Fruit fly (Drosophila melanogaster) whole organism, wandering third instar larva: Measurements from ENCODE around the gene SP1029.

Experiments used
- Abd-B ChIP-seq: fragments of >200 bp; optimal IDR thresholded peaks from 2 replicates; lab custom pipeline; 2017; ENCODE audit warnings: missing biosample characterization, missing genetic modification characterization
- CG32264 ChIP-seq: fragments of 200-800 bp; sonication (Bioruptor generic); optimal IDR thresholded peaks from 2 replicates; lab custom pipeline; 2016; ENCODE audit warnings: missing biosample characterization, missing genetic modification characterization
- CG9705 ChIP-seq: fragments of 200-800 bp; sonication (Bioruptor generic); optimal IDR thresholded peaks from 2 replicates; lab custom pipeline; 2018; ENCODE audit warnings: missing biosample characterization, mild to moderate bottlenecking, missing genetic modification characterization
- CrebA ChIP-seq: fragments of 200-800 bp; sonication (Bioruptor generic); optimal IDR thresholded peaks from 2 replicates; lab custom pipeline; 2016; ENCODE audit warnings: missing biosample characterization, mild to moderate bottlenecking, missing genetic modification characterization, borderline replicate concordance
- Dfd ChIP-seq: fragments of >200 bp; optimal IDR thresholded peaks from 2 replicates; lab custom pipeline; 2017; ENCODE audit warnings: missing biosample characterization, missing genetic modification characterization
- Dif ChIP-seq: fragments of 200-275, 200-300 bp; sonication (Bioruptor generic); optimal IDR thresholded peaks from 2 replicates; lab custom pipeline; 2018; ENCODE audit warnings: missing biosample characterization, missing genetic modification characterization; ENCODE audit not compliant: partially characterized antibody
- GATAd ChIP-seq: sonication (Bioruptor generic); optimal IDR thresholded peaks from 2 replicates; lab custom pipeline; 2016; ENCODE audit warnings: missing biosample characterization, missing genetic modification characterization
- HLH106 ChIP-seq: fragments of 200-800 bp; optimal IDR thresholded peaks from 3 replicates; lab custom pipeline; 2019; ENCODE audit warnings: missing biosample characterization, mild to moderate bottlenecking, missing genetic modification characterization, moderate library complexity
- Hnf4 ChIP-seq: fragments of 200-800 bp; sonication (Bioruptor generic); optimal IDR thresholded peaks from 2 replicates; lab custom pipeline; 2016; ENCODE audit warnings: missing biosample characterization, mild to moderate bottlenecking, missing genetic modification characterization
- Hr78 ChIP-seq: fragments of >200 bp; optimal IDR thresholded peaks from 2 replicates; lab custom pipeline; 2017; ENCODE audit warnings: missing biosample characterization, missing genetic modification characterization
- Hr83 ChIP-seq: fragments of 200-300 bp; sonication (Bioruptor generic); optimal IDR thresholded peaks from 2 replicates; lab custom pipeline; 2016; ENCODE audit warnings: missing biosample characterization, mild to moderate bottlenecking, missing genetic modification characterization, moderate library complexity; ENCODE audit not compliant: poor library complexity, severe bottlenecking
- Jra ChIP-seq: sonication (Bioruptor generic); optimal IDR thresholded peaks from 2 replicates; lab custom pipeline; 2016; ENCODE audit warnings: missing biosample characterization, missing genetic modification characterization
- Mio ChIP-seq: sonication (Bioruptor generic); optimal IDR thresholded peaks from 2 replicates; lab custom pipeline; 2016; ENCODE audit warnings: missing biosample characterization, missing genetic modification characterization
- Myc ChIP-seq: fragments of >200 bp; optimal IDR thresholded peaks from 2 replicates; lab custom pipeline; 2017
- N ChIP-seq: fragments of >200 bp; optimal IDR thresholded peaks from 2 replicates; lab custom pipeline; 2018; ENCODE audit warnings: missing biosample characterization, missing external identifiers, missing genetic modification characterization
- OdsH ChIP-seq: fragments of 200-800 bp; sonication (Bioruptor generic); optimal IDR thresholded peaks from 2 replicates; lab custom pipeline; 2016; ENCODE audit warnings: missing biosample characterization, mild to moderate bottlenecking, missing genetic modification characterization
- Rel ChIP-seq, 2 experiments: fragments of 200-800 bp; sonication (Bioruptor generic) in 1 of 2; optimal IDR thresholded peaks; 2 replicates in 1 of 2; 3 replicates in 1 of 2; lab custom pipeline; 2016 to 2019; ENCODE audit warnings: mild to moderate bottlenecking in 2 of 2, missing biosample characterization in 2 of 2, missing genetic modification characterization in 2 of 2, moderate library complexity in 1 of 2
- Sp1 ChIP-seq: fragments of 200-800 bp; sonication (Bioruptor generic); optimal IDR thresholded peaks from 3 replicates; lab custom pipeline; 2019; ENCODE audit warnings: missing biosample characterization, mild to moderate bottlenecking, missing genetic modification characterization, moderate library complexity
- Vsx2 ChIP-seq: fragments of 200-300, 225-300 bp; sonication (Bioruptor generic); optimal IDR thresholded peaks from 2 replicates; lab custom pipeline; 2018; ENCODE audit warnings: missing biosample characterization, missing genetic modification characterization; ENCODE audit not compliant: partially characterized antibody
- br ChIP-seq: fragments of 200-800 bp; sonication (Bioruptor generic); optimal IDR thresholded peaks from 2 replicates; lab custom pipeline; 2016; ENCODE audit warnings: missing biosample characterization, missing genetic modification characterization
- brk ChIP-seq: fragments of 200-800 bp; sonication (Bioruptor generic); optimal IDR thresholded peaks from 2 replicates; lab custom pipeline; 2016; ENCODE audit warnings: missing biosample characterization, mild to moderate bottlenecking, missing genetic modification characterization
- dl ChIP-seq, 2 experiments: fragments of 175-275, 200-275 bp in 1 of 2; fragments of 200-275 bp in 1 of 2; sonication (Bioruptor generic); optimal IDR thresholded peaks; lab custom pipeline; 2018; ENCODE audit warnings: mild to moderate bottlenecking in 2 of 2, missing biosample characterization in 2 of 2, missing genetic modification characterization in 2 of 2, moderate library complexity in 2 of 2; ENCODE audit not compliant: partially characterized antibody in 2 of 2, insufficient read depth in 1 of 2
- dmrt93B ChIP-seq: fragments of 200-800 bp; sonication (Bioruptor generic); optimal IDR thresholded peaks from 2 replicates; lab custom pipeline; 2018; ENCODE audit warnings: missing biosample characterization, mild to moderate bottlenecking, missing genetic modification characterization
- dsf ChIP-seq: sonication (Bioruptor generic); optimal IDR thresholded peaks from 2 replicates; lab custom pipeline; 2016; ENCODE audit warnings: missing biosample characterization, missing genetic modification characterization, borderline replicate concordance
- ey ChIP-seq: fragments of 200-800 bp; sonication (Bioruptor generic); optimal IDR thresholded peaks from 2 replicates; lab custom pipeline; 2016; ENCODE audit warnings: missing biosample characterization, missing genetic modification characterization
- fru ChIP-seq: fragments of 200-800 bp; sonication (Bioruptor generic); optimal IDR thresholded peaks from 3 replicates; lab custom pipeline; 2016; ENCODE audit warnings: missing biosample characterization, mild to moderate bottlenecking, missing genetic modification characterization
- h ChIP-seq: fragments of 200-800 bp; sonication (Bioruptor generic); optimal IDR thresholded peaks from 3 replicates; lab custom pipeline; 2016; ENCODE audit warnings: missing biosample characterization, mild to moderate bottlenecking, missing genetic modification characterization
- jim ChIP-seq: fragments of 175-275, 200-325 bp; sonication (Bioruptor generic); optimal IDR thresholded peaks from 2 replicates; lab custom pipeline; 2016; ENCODE audit warnings: missing biosample characterization, mild to moderate bottlenecking, missing genetic modification characterization
- lola ChIP-seq: fragments of >200 bp; optimal IDR thresholded peaks from 2 replicates; lab custom pipeline; 2017; ENCODE audit warnings: missing biosample characterization, missing genetic modification characterization
- pan ChIP-seq: fragments of >200 bp; optimal IDR thresholded peaks from 2 replicates; lab custom pipeline; 2017
- psq ChIP-seq: fragments of 200-800 bp; sonication (Bioruptor generic); optimal IDR thresholded peaks from 3 replicates; lab custom pipeline; 2017; ENCODE audit warnings: missing biosample characterization, mild to moderate bottlenecking, missing genetic modification characterization, moderate library complexity
- rgr ChIP-seq: fragments of 200-800 bp; sonication (Bioruptor generic); optimal IDR thresholded peaks from 3 replicates; lab custom pipeline; 2016; ENCODE audit warnings: missing biosample characterization, mild to moderate bottlenecking, missing genetic modification characterization
- sage ChIP-seq: fragments of 200-800 bp; sonication (Bioruptor generic); optimal IDR thresholded peaks from 2 replicates; lab custom pipeline; 2016; ENCODE audit warnings: missing biosample characterization, mild to moderate bottlenecking, missing genetic modification characterization
- sv ChIP-seq: fragments of 200-800 bp; sonication (Bioruptor generic); optimal IDR thresholded peaks from 3 replicates; lab custom pipeline; 2016; ENCODE audit warnings: missing biosample characterization, missing genetic modification characterization
- tai ChIP-seq: sonication (Bioruptor generic); optimal IDR thresholded peaks from 2 replicates; lab custom pipeline; 2016; ENCODE audit warnings: missing biosample characterization, missing genetic modification characterization
- usp ChIP-seq: fragments of >200 bp; optimal IDR thresholded peaks from 2 replicates; lab custom pipeline; 2017; ENCODE audit warnings: missing biosample characterization, missing genetic modification characterization
- woc ChIP-seq: sonication (Bioruptor generic); optimal IDR thresholded peaks from 2 replicates; lab custom pipeline; 2016; ENCODE audit warnings: missing biosample characterization, mild to moderate bottlenecking, missing genetic modification characterization

SP1029 gene

DNA sequence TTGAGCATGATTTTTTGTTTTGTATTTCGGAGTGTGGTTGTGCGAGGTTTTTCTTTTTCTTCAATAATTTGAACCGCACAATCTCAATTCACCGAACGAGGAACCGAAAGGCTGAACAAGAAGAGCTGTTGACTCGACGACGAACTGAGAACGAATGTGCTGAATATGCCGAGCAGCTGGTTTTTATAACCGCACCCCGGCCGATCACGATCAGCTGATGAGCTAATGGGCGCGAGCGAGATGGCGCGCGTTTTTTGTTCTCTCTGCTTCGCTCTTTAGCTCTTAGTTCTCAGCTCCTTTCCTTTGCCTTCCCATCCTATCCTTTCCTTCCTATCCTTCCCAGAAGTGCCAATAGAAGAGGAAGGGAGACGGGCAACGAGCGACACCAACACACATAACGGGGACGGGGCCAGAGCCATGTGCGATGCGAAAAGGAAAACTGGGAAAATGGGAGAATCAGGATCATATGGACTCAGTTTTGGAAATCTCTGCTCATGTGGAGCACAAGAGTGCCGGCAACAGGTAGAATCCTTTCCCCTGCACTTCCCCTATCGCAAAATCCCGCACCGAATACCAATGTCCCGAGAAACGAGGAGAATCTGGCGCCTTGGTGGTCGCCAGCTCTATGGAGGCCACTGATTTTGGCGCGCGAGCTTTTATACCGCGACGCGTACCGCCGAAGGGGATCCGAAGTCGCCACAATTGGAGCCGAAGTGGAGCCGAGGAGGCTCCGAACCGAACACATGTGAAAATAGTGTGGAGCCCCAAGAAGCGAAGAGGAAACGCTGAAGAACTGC, 5.1 kb upstream of the SP1029 start, which contains the start of gene stg:
stg (minus strand) TSS at position 635 of the 797 bp plus-strand sequence.
- TF ChIP-seq psq (GFP tag; lab: Kevin White, UChicago) (peak; percentile 83), Vsx2 (GFP tag; lab: Kevin White, UChicago) (peak; percentile 41), dmrt93B (GFP tag; lab: Kevin White, UChicago) (no peak), Dif (GFP tag; lab: Kevin White, UChicago) (peak; percentile 39), Abd-B (no peak)
- TF ChIP-seq, all 38 proteins: peak for 3

DNA sequence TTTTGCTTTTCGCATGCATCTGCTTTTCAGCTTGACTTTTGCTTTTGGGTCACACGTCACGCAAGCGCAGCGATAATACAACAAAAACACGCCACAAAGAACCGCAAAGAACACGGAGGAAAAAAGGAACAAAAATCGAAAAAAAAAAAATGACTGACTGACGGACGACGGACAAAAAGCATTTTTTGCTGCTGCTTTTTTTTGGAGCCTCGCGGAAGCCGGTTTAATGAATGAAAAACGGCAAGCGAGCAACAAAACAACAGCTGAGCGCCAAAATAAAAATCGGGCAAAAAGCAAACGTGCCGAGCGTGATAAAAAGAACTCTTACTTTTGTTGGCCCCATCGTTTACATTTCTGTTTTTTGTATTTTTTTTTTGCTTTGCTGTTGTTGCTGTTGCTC, 4.1 kb upstream of the SP1029 start:
- TF ChIP-seq Mio (GFP tag; lab: Kevin White, UChicago) (no peak), br (GFP tag; lab: Kevin White, UChicago) (no peak), usp (GFP tag; lab: Kevin White, UChicago) (no peak), GATAd (GFP tag; lab: Kevin White, UChicago) (no peak), Dfd (GFP tag; lab: Kevin White, UChicago) (no peak), Myc (lab: Kevin White, UChicago) (no peak), Hr78 (GFP tag; lab: Kevin White, UChicago) (no peak), dl (GFP tag; optimal IDR thresholded peaks at IDR 0.05; lab: Kevin White, UChicago; ENCODE audit: insufficient read depth in 1 of 2, partially characterized antibody in 2 of 2) (no peak), Dif (GFP tag; lab: Kevin White, UChicago) (no peak), ey (GFP tag; lab: Kevin White, UChicago) (no peak), Abd-B (no peak), woc (GFP tag; lab: Kevin White, UChicago) (peak; percentile 17), CG9705 (GFP tag; lab: Kevin White, UChicago) (peak; percentile 23), lola (GFP tag; lab: Kevin White, UChicago) (no peak), dmrt93B (GFP tag; lab: Kevin White, UChicago) (no peak), OdsH (no peak), Hnf4 (GFP tag; lab: Kevin White, UChicago) (no peak), sage (peak; percentile 51), Sp1 (GFP tag; lab: Kevin White, UChicago) (peak; percentile 76), brk (no peak), psq (GFP tag; lab: Kevin White, UChicago) (peak; percentile 63), Vsx2 (GFP tag; lab: Kevin White, UChicago) (no peak), jim (GFP tag; lab: Kevin White, UChicago) (peak; percentile 14), fru (no peak), Rel (GFP tag; optimal IDR thresholded peaks at IDR 0.05; lab: Kevin White, UChicago) (peak; percentile 64), Rel (tag; optimal IDR thresholded peaks at IDR 0.05; lab: Kevin White, UChicago) (peak; percentile 12), sv (GFP tag; lab: Kevin White, UChicago) (no peak), CrebA (no peak), h (no peak), CG32264 (peak; percentile 2)

DNA sequence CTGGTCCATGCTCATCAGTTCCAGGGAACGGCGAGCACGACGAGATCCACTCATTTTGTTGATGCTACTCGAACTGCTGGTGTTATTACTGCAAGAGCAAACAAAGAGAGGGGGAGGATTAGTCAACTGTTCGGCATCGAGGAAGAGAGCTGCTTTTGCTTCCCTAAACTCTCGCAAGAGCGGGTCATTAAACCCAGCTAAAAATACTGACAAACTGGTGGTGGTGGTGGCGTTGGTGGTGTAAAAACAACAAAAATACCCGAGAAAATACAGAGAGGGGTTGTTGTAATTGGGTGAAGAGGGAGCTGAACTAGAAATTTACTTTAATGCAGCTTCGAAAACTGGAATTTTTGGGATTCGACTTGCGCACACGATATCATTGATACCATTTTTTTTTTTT, 3.6 kb upstream of the SP1029 start:
- no peak for TF ChIP-seq brk
- TF ChIP-seq CG32264, result no peak
- no peak for TF ChIP-seq rgr (GFP tag; lab: Kevin White, UChicago)
- no peak for TF ChIP-seq HLH106 (tag; lab: Kevin White, UChicago)
- TF ChIP-seq Dif (GFP tag; lab: Kevin White, UChicago), result no peak
- TF ChIP-seq Hnf4 (GFP tag; lab: Kevin White, UChicago), result no peak
- TF ChIP-seq h, result no peak
- no peak for TF ChIP-seq ey (GFP tag; lab: Kevin White, UChicago)

DNA sequence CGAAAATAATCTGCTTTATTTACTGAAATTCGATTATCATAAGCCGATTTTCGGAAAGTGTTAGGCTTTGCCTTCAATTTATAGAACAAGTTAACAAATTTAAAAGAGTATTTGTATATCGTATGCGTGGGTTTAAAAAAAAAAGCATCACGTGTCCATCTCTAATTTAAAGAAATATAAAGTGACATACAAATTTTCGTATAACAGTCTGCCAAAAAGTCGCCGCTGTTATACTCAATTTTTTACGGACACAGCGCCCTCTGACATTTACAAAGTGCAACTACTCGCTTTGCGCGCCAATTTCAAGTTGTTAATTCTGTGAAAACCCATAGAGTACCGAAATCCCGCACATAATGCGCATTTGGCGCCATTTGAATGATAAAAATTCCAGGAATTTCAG, 1.2 kb upstream of the SP1029 start:
- TF ChIP-seq Dif (GFP tag; lab: Kevin White, UChicago) (no peak), fru (peak; percentile 1), dsf (no peak), br (GFP tag; lab: Kevin White, UChicago) (peak; percentile 19), jim (GFP tag; lab: Kevin White, UChicago) (no peak), pan (lab: Kevin White, UChicago) (no peak), Myc (lab: Kevin White, UChicago) (peak; percentile 79), dl (GFP tag; optimal IDR thresholded peaks at IDR 0.05; lab: Kevin White, UChicago; ENCODE audit: insufficient read depth in 1 of 2, partially characterized antibody in 2 of 2) (no peak), Dfd (GFP tag; lab: Kevin White, UChicago) (no peak), Jra (GFP tag; lab: Kevin White, UChicago) (no peak), Abd-B (no peak), Hnf4 (GFP tag; lab: Kevin White, UChicago) (no peak), HLH106 (tag; lab: Kevin White, UChicago) (no peak), lola (GFP tag; lab: Kevin White, UChicago) (no peak), sage (no peak), CG32264 (no peak), Hr78 (GFP tag; lab: Kevin White, UChicago) (no peak), Mio (GFP tag; lab: Kevin White, UChicago) (no peak), h (no peak), brk (peak; percentile 3), psq (GFP tag; lab: Kevin White, UChicago) (no peak), OdsH (peak; percentile 50), Sp1 (GFP tag; lab: Kevin White, UChicago) (no peak), GATAd (GFP tag; lab: Kevin White, UChicago) (no peak), woc (GFP tag; lab: Kevin White, UChicago) (peak; percentile 40), CG9705 (GFP tag; lab: Kevin White, UChicago) (no peak), tai (GFP tag; lab: Kevin White, UChicago) (no peak), N (GFP tag; lab: Kevin White, UChicago) (no peak), usp (GFP tag; lab: Kevin White, UChicago) (no peak), ey (GFP tag; lab: Kevin White, UChicago) (no peak), Hr83 (GFP tag; lab: Kevin White, UChicago) (peak; percentile 61)
